Worm (Caenorhabditis elegans): ENCODE data around the gene nhr-7.

- TF ChIP-seq ceh-28 (tag; optimal IDR thresholded peaks at IDR 0.05): no peak
- TF ChIP-seq fos-1 (tag; optimal IDR thresholded peaks at IDR 0.05): no peak
- TF ChIP-seq php-3 (GFP tag; IDR thresholded peaks at IDR 0.05): no peak
- no peak for TF ChIP-seq nhr-77 (tag; optimal IDR thresholded peaks at IDR 0.05)
- TF ChIP-seq ces-1 (GFP tag; optimal IDR thresholded peaks at IDR 0.05): no peak
- TF ChIP-seq ama-1 (optimal IDR thresholded peaks at IDR 0.05): no peak
Measured at ce11 chrIV:11259485-11259972, 11.6 kb downstream of the nhr-7 start, which contains the start of gene gtl-1.
